Worm (Caenorhabditis elegans): Measurements from ENCODE around the gene Y73B6BL.29.

ce11 chrIV:6323654-6324224, 2.0 kb downstream of the Y73B6BL.29 start, which contains the start of gene sqd-1:
- peak; percentile 100 for TF ChIP-seq W03F9.2 (tag; optimal IDR thresholded peaks at IDR 0.05)
- no peak for TF ChIP-seq dao-5 (tag; optimal IDR thresholded peaks at IDR 0.05)
- TF ChIP-seq him-1 (tag; optimal IDR thresholded peaks at IDR 0.05), result peak; percentile 86

Measured in whole organism, L4/young adult.